Worm (Caenorhabditis elegans) whole organism, late embryonic: ENCODE results near the gene F25B5.5.

ENCODE experiments used
- C08G9.2 ChIP-seq: sonication (generic microtip); optimal IDR thresholded peaks from 2 replicates; lab custom pipeline; 2016; ENCODE audit warnings: mild to moderate bottlenecking, missing genetic modification characterization, moderate library complexity, missing compliant biosample characterization
- C38D4.7 ChIP-seq: fragments of 200-800 bp; sonication (Bioruptor generic); optimal IDR thresholded peaks from 2 replicates; lab custom pipeline; 2018; ENCODE audit warnings: mild to moderate bottlenecking, missing genetic modification characterization, moderate library complexity, missing compliant biosample characterization
- K02D7.2 ChIP-seq: sonication (generic microtip); optimal IDR thresholded peaks from 2 replicates; lab custom pipeline; 2017; ENCODE audit warnings: mild to moderate bottlenecking, missing genetic modification characterization, missing compliant biosample characterization
- K09A11.1 ChIP-seq: sonication (generic microtip); optimal IDR thresholded peaks from 2 replicates; lab custom pipeline; 2017; ENCODE audit warnings: antibody characterized with exemption, mild to moderate bottlenecking, missing genetic modification characterization, missing compliant biosample characterization; ENCODE audit not compliant: insufficient read depth
- Y22D7AL.16 ChIP-seq: sonication (generic microtip); optimal IDR thresholded peaks from 2 replicates; lab custom pipeline; 2016; ENCODE audit warnings: missing genetic modification characterization, missing compliant biosample characterization
- ceh-14 ChIP-seq: sonication (generic microtip); optimal IDR thresholded peaks from 2 replicates; lab custom pipeline; 2016; ENCODE audit warnings: missing genotype, missing genetic modification characterization, missing compliant biosample characterization
- ceh-22 ChIP-seq: sonication (generic microtip); optimal IDR thresholded peaks from 2 replicates; lab custom pipeline; 2017; ENCODE audit warnings: missing biosample characterization, missing genetic modification characterization
- ceh-34 ChIP-seq: sonication (generic microtip); optimal IDR thresholded peaks from 2 replicates; lab custom pipeline; 2016; ENCODE audit warnings: mild to moderate bottlenecking, missing genetic modification characterization, missing compliant biosample characterization
- dmd-4 ChIP-seq: sonication (generic microtip); optimal IDR thresholded peaks from 2 replicates; lab custom pipeline; 2016; ENCODE audit warnings: borderline replicate concordance, missing genetic modification characterization, missing compliant biosample characterization
- elt-2 ChIP-seq: sonication (generic microtip); optimal IDR thresholded peaks from 2 replicates; lab custom pipeline; 2016; ENCODE audit warnings: missing genetic modification reagents, missing genetic modification characterization, missing compliant biosample characterization
- eyg-1 ChIP-seq: sonication (generic microtip); optimal IDR thresholded peaks from 2 replicates; lab custom pipeline; 2016; ENCODE audit warnings: missing genotype, missing genetic modification characterization, missing compliant biosample characterization
- fkh-6 ChIP-seq: sonication (generic microtip); optimal IDR thresholded peaks from 2 replicates; lab custom pipeline; 2016; ENCODE audit warnings: missing genetic modification characterization, missing compliant biosample characterization
- gmeb-2 ChIP-seq: sonication (generic microtip); optimal IDR thresholded peaks from 2 replicates; lab custom pipeline; 2016; ENCODE audit warnings: missing genetic modification characterization, inconsistent platforms, missing compliant biosample characterization
- hlh-15 ChIP-seq: sonication (generic microtip); optimal IDR thresholded peaks from 2 replicates; lab custom pipeline; 2016; ENCODE audit warnings: missing genetic modification characterization, missing compliant biosample characterization
- hlh-30 ChIP-seq: sonication (generic microtip); optimal IDR thresholded peaks from 2 replicates; lab custom pipeline; 2017; ENCODE audit warnings: antibody characterized with exemption, missing genetic modification characterization, missing compliant biosample characterization; ENCODE audit not compliant: insufficient read depth
- hlh-6 ChIP-seq: sonication (generic microtip); optimal IDR thresholded peaks from 2 replicates; lab custom pipeline; 2016; ENCODE audit warnings: missing genotype, missing genetic modification characterization, missing compliant biosample characterization
- mec-3 ChIP-seq: sonication (generic microtip); optimal IDR thresholded peaks from 2 replicates; lab custom pipeline; 2016; ENCODE audit warnings: borderline replicate concordance, missing genetic modification characterization, missing compliant biosample characterization
- nfya-1 ChIP-seq: sonication (generic microtip); optimal IDR thresholded peaks from 2 replicates; lab custom pipeline; 2017; ENCODE audit warnings: missing genetic modification characterization, mild to moderate bottlenecking, missing compliant biosample characterization, antibody characterized with exemption, moderate library complexity
- nhr-11 ChIP-seq: fragments of 150-350 bp; optimal IDR thresholded peaks from 2 replicates; lab custom pipeline; 2014; ENCODE audit warnings: missing biosample characterization, missing genetic modification characterization
- nhr-232 ChIP-seq: sonication (generic microtip); optimal IDR thresholded peaks from 2 replicates; lab custom pipeline; 2016; ENCODE audit warnings: missing genetic modification characterization, missing compliant biosample characterization
- pat-9 ChIP-seq: fragments of 200-800 bp; sonication (Bioruptor generic); optimal IDR thresholded peaks from 2 replicates; lab custom pipeline; 2018; ENCODE audit warnings: mild to moderate bottlenecking, missing genetic modification characterization, moderate library complexity, missing compliant biosample characterization
- pha-4 ChIP-seq: fragments of 150-350 bp; optimal IDR thresholded peaks from 2 replicates; lab custom pipeline; 2018; ENCODE audit warnings: missing biosample characterization, missing genetic modification reagents, missing genetic modification characterization
- ref-2 ChIP-seq: sonication (generic microtip); optimal IDR thresholded peaks from 2 replicates; lab custom pipeline; 2016; ENCODE audit warnings: missing genetic modification characterization, missing compliant biosample characterization
- sox-4 ChIP-seq: sonication (generic microtip); optimal IDR thresholded peaks from 2 replicates; lab custom pipeline; 2017; ENCODE audit warnings: mild to moderate bottlenecking, missing genetic modification characterization, inconsistent platforms, missing compliant biosample characterization
- unc-3 ChIP-seq, 2 experiments: fragments of 200-800 bp in 1 of 2; sonication (Bioruptor generic) in 1 of 2; sonication (generic microtip) in 1 of 2; conservative IDR thresholded peaks in 1 of 2; optimal IDR thresholded peaks in 1 of 2; 2 replicates each; pipeline versions ENCODE4 v1.3.6 to Lab custom; 2016 to 2022; ENCODE audit warnings: missing compliant biosample characterization in 2 of 2, missing genetic modification characterization in 2 of 2, missing genetic modification reagents in 1 of 2
- unc-42 ChIP-seq: sonication (generic microtip); optimal IDR thresholded peaks from 2 replicates; lab custom pipeline; 2016; ENCODE audit warnings: missing genotype, missing genetic modification characterization, missing compliant biosample characterization
- unc-55 ChIP-seq: sonication (generic microtip); optimal IDR thresholded peaks from 2 replicates; lab custom pipeline; 2017; ENCODE audit warnings: missing biosample characterization, missing genetic modification reagents, missing genetic modification characterization
- zip-5 ChIP-seq: sonication (generic microtip); optimal IDR thresholded peaks from 2 replicates; lab custom pipeline; 2016; ENCODE audit warnings: missing genetic modification characterization, missing compliant biosample characterization
- ztf-16 ChIP-seq: sonication (generic microtip); optimal IDR thresholded peaks from 2 replicates; lab custom pipeline; 2017; ENCODE audit warnings: missing genetic modification characterization, missing compliant biosample characterization

The F25B5.5 gene

DNA sequence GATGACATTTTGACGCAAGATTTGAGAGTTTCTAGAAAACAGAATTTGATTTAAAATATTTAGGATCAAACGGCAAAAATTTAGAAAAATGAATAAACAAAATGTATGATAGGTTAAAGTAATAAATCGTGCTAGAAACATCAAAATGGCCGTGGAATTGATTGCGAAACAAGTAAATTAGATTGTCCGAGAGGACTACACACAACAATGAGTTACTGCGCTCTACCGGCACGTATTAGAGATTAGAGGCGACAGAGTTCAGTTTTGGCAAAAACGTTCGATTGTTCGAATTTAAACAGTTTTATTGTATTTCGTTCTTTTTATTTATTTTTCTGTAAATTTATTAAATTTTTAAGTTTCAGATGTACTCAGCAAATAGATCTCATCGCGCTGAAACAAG is 20.2 kb downstream of the F25B5.5 start, which contains the start of the genes dnc-2 and bcl-7:
TSS of gene dnc-2 (minus strand) at position 33 of the 400 bp plus-strand sequence.
TSS of gene bcl-7 (plus strand) at position 363 of the 400 bp plus-strand sequence.
- peak; percentile 26 for TF ChIP-seq unc-42 (tag; lab: Kevin White, UChicago)
- no peak for TF ChIP-seq fkh-6 (tag; lab: Kevin White, UChicago)

DNA sequence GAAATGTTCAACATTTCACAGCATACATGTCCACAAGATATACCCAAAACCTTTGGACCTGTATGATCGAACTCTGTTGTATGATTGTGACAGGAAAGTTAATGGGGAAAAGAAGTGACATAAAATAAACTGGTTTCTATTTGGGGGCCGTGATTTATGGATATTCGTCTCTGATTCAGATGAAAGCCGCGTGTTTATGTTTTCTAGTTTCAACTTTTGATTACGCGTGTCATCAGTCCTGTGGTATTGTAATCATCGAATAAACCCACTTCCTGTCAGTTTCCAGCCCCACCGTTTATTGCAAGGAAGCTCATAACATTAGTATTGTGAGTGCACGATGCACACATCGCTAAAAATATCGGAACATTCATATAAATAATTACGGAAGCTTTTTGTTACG is 23.7 kb downstream of the F25B5.5 start:
- no peak for TF ChIP-seq gmeb-2

DNA sequence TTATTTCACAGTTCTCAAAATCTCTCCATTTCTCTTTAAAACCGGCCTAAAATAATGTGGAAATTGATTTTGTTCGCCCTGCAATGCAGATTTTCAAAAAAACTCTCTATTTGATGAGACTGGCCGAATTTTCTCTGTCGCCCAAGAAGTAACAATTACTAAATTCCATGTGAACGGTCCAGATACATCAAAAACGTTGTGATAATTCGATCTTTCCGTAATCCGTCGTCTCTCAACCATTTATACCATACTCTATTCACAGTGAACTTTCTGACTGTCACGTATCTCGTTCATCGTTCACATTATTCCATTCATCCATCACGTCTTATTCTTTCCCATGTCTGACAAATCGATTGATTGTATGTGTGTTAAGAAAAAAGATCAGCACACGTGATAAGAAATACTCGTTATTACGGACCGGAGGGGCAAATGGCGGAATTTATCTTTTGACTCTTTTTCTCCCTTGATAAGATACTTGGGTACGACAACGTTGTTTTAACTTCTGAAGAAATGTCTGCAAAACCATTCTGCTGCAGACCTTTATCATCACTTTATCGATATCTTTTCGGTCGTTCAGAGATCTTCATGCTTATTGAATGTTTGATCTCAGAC is 24.8 kb downstream of the F25B5.5 start:
- TF ChIP-seq elt-2 (peak; percentile 14), K09A11.1 (tag; lab: Kevin White, UChicago) (no peak)

DNA sequence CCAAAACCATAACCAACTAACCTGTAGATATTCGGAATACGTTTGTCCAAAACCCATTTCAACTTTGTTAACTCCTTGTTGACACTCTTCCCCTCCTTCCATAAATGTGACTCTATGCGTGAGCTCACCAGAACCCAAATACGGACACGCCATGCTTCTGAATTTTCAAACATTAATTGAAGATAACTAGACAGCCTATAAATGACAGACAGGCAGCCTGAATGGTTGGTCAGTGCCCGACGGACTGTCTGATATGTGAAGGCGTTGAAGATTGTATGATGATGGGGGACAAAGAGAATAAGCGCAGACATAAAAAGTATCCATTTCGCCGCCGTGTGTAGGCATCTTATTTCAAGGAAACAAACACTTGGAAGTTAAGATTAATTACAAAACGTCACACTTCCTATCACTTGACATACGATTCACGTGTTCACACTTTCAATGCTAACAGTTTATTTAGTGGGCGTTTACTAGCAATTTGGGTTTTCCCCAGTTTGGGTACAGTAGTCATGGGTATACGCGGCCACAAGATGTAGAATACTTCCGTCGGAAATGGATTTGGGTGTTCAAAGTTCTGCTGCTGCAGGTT is 26.0 kb downstream of the F25B5.5 start, which contains the start of the genes tdo-2 and C28H8.2:
TSS of gene tdo-2 (minus strand) at position 157 of the 589 bp plus-strand sequence.
TSS of gene C28H8.2 (plus strand) at position 524 of the 589 bp plus-strand sequence.
- TF ChIP-seq C08G9.2 (tag; lab: Kevin White, UChicago), result no peak
- TF ChIP-seq unc-42 (tag; lab: Kevin White, UChicago), result no peak
- TF ChIP-seq ceh-34 (tag; lab: Kevin White, UChicago), result no peak
- no peak for TF ChIP-seq ref-2 (tag; lab: Kevin White, UChicago)
- TF ChIP-seq nhr-11 (tag; lab: Kevin White, UChicago), result no peak
- no peak for TF ChIP-seq ztf-16 (tag; lab: Kevin White, UChicago)
- no peak for TF ChIP-seq mec-3 (tag; lab: Kevin White, UChicago)
- TF ChIP-seq Y22D7AL.16 (tag; lab: Kevin White, UChicago), result no peak
- TF ChIP-seq dmd-4 (tag; lab: Kevin White, UChicago), result no peak
- TF ChIP-seq ceh-14 (tag; lab: Kevin White, UChicago), result no peak
- TF ChIP-seq zip-5 (tag; lab: Kevin White, UChicago), result no peak
- TF ChIP-seq eyg-1 (tag; lab: Kevin White, UChicago), result no peak
- TF ChIP-seq ceh-22 (tag; lab: Kevin White, UChicago), result no peak
- TF ChIP-seq, all 69 proteins: peak for 0

DNA sequence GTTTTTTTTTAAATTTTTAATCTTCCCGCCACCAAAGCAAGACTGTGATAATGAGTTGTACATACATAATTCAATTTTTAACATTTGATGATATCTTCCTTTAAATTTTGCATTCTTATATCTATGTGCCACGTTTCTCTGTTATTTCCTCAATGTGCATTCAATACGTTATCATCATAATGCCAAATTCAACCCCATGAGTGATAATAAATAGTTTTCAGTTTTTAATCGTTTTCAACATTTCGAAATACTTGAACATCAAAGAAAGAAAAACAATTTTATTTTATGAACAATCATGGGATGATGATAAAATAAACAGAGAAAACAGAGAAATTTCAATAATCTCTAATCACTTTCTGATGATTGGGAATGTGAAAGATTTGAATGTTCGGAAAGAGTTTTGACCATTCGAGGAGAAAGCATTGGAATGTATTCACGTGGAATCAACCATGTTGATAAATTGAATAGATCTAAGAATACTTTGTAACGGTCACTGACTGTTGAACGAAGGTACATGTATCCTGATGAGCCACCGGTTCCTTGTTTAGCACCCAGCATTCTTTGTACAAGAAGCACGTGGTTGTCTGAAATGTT is 28.5 kb downstream of the F25B5.5 start:
- TF ChIP-seq C38D4.7 (GFP tag; lab: Kevin White, UChicago) (no peak), sox-4 (tag; lab: Kevin White, UChicago) (no peak), elt-2 (peak; percentile 23), hlh-15 (tag; lab: Kevin White, UChicago) (no peak)

DNA sequence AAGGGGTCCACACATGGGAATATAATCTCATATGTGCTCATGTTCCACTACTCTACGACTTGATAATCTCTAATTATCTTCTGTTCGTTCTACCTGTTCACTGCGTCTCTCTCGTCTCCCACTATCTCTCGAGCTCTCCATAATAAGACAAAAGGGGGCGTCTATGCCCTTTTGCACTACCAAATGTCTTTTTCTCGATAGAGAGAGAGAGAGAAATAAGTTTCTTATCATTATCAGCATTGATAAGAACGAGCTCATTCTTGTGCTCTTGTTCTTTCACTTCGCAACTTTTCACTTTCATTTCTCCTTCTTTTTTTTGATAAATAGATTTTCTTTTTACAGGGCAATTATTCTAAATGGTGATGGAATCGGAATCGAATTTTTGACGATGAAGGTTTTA is 30.0 kb downstream of the F25B5.5 start:
- TF ChIP-seq C08G9.2 (tag; lab: Kevin White, UChicago), result no peak
- peak; percentile 94 for TF ChIP-seq elt-2
- TF ChIP-seq, all 69 proteins: peak for 1

DNA sequence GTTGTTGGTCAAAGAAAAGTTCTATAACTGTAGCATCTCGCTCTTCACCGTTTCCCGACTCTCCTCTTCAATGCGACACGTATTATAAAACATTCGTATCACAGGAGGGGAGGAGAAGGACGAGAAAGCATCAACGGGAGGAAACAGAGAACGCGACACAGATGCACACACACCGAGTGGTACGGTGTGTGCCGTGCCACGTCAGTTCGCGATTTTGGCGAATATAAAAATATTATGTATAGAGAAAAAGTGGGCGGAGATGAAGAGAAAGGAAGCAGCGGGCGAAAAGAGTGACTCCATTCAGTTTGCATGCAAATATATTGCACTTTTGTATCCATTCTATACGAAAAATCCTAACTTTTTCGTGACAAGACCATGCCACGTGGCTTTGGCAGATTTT is 31.2 kb downstream of the F25B5.5 start:
- TF ChIP-seq nfya-1 (tag; lab: Kevin White, UChicago) (peak; percentile 55), unc-55 (no peak), elt-2 (peak; percentile 5)
- TF ChIP-seq, all 69 proteins: peak for 2

DNA sequence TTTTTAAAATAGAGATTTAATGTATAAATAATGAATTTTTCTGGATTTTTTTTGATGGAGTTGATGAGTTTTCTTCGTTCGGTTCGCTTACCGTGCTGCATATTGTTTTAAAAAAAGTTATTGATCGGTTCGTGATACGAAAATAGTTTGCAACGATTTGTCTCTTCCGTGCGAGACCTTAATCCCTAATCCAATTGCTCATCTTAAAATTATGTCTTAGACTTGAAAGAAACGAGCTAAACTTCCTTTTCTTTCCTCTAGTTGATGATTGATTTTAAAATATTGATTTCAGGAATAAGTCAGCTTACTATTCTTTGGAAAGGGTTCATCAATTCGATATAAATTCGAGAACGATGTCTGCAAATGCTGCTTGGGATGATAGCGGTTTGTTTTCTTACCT is 37.5 kb downstream of the F25B5.5 start, which contains the start of gene C28H8.3:
TSS of gene C28H8.3 (plus strand) at position 293 of the 400 bp plus-strand sequence.
- no peak for TF ChIP-seq unc-42 (tag; lab: Kevin White, UChicago)
- TF ChIP-seq nhr-232 (tag; lab: Kevin White, UChicago), result no peak
- TF ChIP-seq K02D7.2 (tag; lab: Kevin White, UChicago), result no peak
- TF ChIP-seq pat-9 (tag; lab: Kevin White, UChicago), result no peak
- no peak for TF ChIP-seq pha-4 (tag; lab: Kevin White, UChicago)
- TF ChIP-seq hlh-6, result no peak
- TF ChIP-seq mec-3 (tag; lab: Kevin White, UChicago), result no peak
- TF ChIP-seq hlh-30 (tag; lab: Kevin White, UChicago), result no peak
- no peak for TF ChIP-seq unc-3 (GFP tag; conservative IDR thresholded peaks at IDR 0.05; lab: Robert Waterston, UW)
- no peak for TF ChIP-seq unc-3 (tag; optimal IDR thresholded peaks at IDR 0.05; lab: Kevin White, UChicago)
